Worm (Caenorhabditis elegans) whole organism, L1 larva: ENCODE measurements around the gene rpb-8.
A peak's percentile ranks its signal among the peaks of the same experiment; 100 is the strongest.

Source experiments
- C16A3.4 ChIP-seq: fragments of 150-350 bp; optimal IDR thresholded peaks from 2 replicates; lab custom pipeline; 2014; ENCODE audit warnings: missing biosample characterization, missing genetic modification characterization
- C34B4.2 ChIP-seq: sonication (generic microtip); optimal IDR thresholded peaks from 2 replicates; lab custom pipeline; 2017; ENCODE audit warnings: mild to moderate bottlenecking, missing genetic modification characterization, missing compliant biosample characterization
- F16B12.6 ChIP-seq: fragments of 150-350 bp; optimal IDR thresholded peaks from 2 replicates; lab custom pipeline; 2014; ENCODE audit warnings: missing biosample characterization, missing genetic modification characterization
- Y116A8C.19 ChIP-seq: sonication (generic microtip); optimal IDR thresholded peaks from 2 replicates; lab custom pipeline; 2016; ENCODE audit warnings: missing compliant biosample characterization, missing genetic modification characterization, borderline replicate concordance
- aha-1 ChIP-seq: fragments of 150-350 bp; optimal IDR thresholded peaks from 2 replicates; lab custom pipeline; 2014; ENCODE audit warnings: missing biosample characterization, missing genetic modification characterization
- ceh-63 ChIP-seq: fragments of 200-800 bp; sonication (Bioruptor generic); optimal IDR thresholded peaks from 2 replicates; lab custom pipeline; 2018; ENCODE audit warnings: mild to moderate bottlenecking, missing genetic modification characterization, missing compliant biosample characterization
- ceh-82 ChIP-seq, 3 experiments: fragments of 150-350 bp in 1 of 3; sonication (generic microtip) in 2 of 3; optimal IDR thresholded peaks; 2 replicates each; lab custom pipeline; 2014 to 2017; ENCODE audit warnings: missing biosample characterization in 3 of 3, missing genetic modification characterization in 3 of 3
- ceh-88 ChIP-seq: fragments of 200-800 bp; sonication (Bioruptor generic); IDR thresholded peaks from 2 replicates; pipeline ENCODE4 v1.3.6; 2022; ENCODE audit warnings: missing genetic modification characterization, missing compliant biosample characterization
- ceh-90 ChIP-seq: sonication (generic microtip); optimal IDR thresholded peaks from 2 replicates; lab custom pipeline; 2016; ENCODE audit warnings: missing genetic modification characterization, missing compliant biosample characterization
- ces-1 ChIP-seq: fragments of 150-350 bp; optimal IDR thresholded peaks from 2 replicates; lab custom pipeline; 2014; ENCODE audit warnings: missing biosample characterization, missing genetic modification reagents, missing genetic modification characterization
- efl-1 ChIP-seq, 4 experiments: fragments of 150-350 bp; optimal IDR thresholded peaks in 3 of 4; peaks in 1 of 4; 1 replicate in 1 of 4; 2 replicates in 3 of 4; lab custom pipeline; 2014; ENCODE audit warnings: missing biosample characterization in 2 of 4, missing genetic modification characterization in 2 of 4, missing genetic modification reagents in 2 of 4
- efl-3 ChIP-seq: fragments of 200-800 bp; sonication (Bioruptor generic); optimal IDR thresholded peaks from 2 replicates; lab custom pipeline; 2018; ENCODE audit warnings: mild to moderate bottlenecking, missing genetic modification characterization, missing compliant biosample characterization
- egl-27 ChIP-seq, 2 experiments: fragments of 150-350 bp in 1 of 2; sonication (generic microtip); optimal IDR thresholded peaks; 3 replicates each; lab custom pipeline; 2017 to 2018; ENCODE audit warnings: missing biosample characterization in 2 of 2, missing genetic modification characterization in 2 of 2, missing genetic modification reagents in 2 of 2
- fos-1 ChIP-seq: fragments of 150-350 bp; optimal IDR thresholded peaks from 2 replicates; lab custom pipeline; 2014; ENCODE audit warnings: missing biosample characterization, missing genetic modification characterization
- grh-1 ChIP-seq: fragments of 200-800 bp; sonication (Bioruptor generic); IDR thresholded peaks from 2 replicates; pipeline ENCODE4 v1.3.6; 2022; ENCODE audit warnings: missing genetic modification reagents, missing genetic modification characterization, missing compliant biosample characterization
- hlh-17 ChIP-seq: fragments of 200-800 bp; sonication (Bioruptor generic); optimal IDR thresholded peaks from 2 replicates; lab custom pipeline; 2018; ENCODE audit warnings: missing genetic modification characterization, mild to moderate bottlenecking, missing compliant biosample characterization, moderate library complexity, borderline replicate concordance
- hpl-2 ChIP-seq: fragments of 150-350 bp; optimal IDR thresholded peaks from 2 replicates; lab custom pipeline; 2014; ENCODE audit warnings: missing biosample characterization, missing genetic modification reagents, missing genetic modification characterization
- lin-13 ChIP-seq: fragments of 150-350 bp; optimal IDR thresholded peaks from 2 replicates; lab custom pipeline; 2014; ENCODE audit warnings: missing biosample characterization, missing genetic modification reagents, missing genetic modification characterization
- lin-14 ChIP-seq: fragments of 200-800 bp; sonication (Bioruptor generic); optimal IDR thresholded peaks from 2 replicates; lab custom pipeline; 2018; ENCODE audit warnings: mild to moderate bottlenecking, missing genetic modification characterization, moderate library complexity, missing compliant biosample characterization
- mab-9 ChIP-seq: fragments of 200-800 bp; sonication (Bioruptor generic); IDR thresholded peaks from 2 replicates; pipeline ENCODE4 v1.3.6; 2022; ENCODE audit warnings: missing genetic modification reagents, missing genetic modification characterization, missing compliant biosample characterization
- nhr-12 ChIP-seq: sonication (generic microtip); optimal IDR thresholded peaks from 2 replicates; lab custom pipeline; 2017; ENCODE audit warnings: missing biosample characterization, missing genetic modification characterization
- nhr-19 ChIP-seq: fragments of 200-800 bp; sonication (Bioruptor generic); conservative IDR thresholded peaks from 2 replicates; pipeline ENCODE4 v1.3.6; 2022; ENCODE audit warnings: missing genetic modification characterization, missing compliant biosample characterization
- nhr-20 ChIP-seq: sonication (generic microtip); optimal IDR thresholded peaks from 2 replicates; lab custom pipeline; 2016; ENCODE audit warnings: mild to moderate bottlenecking, missing genetic modification characterization, missing compliant biosample characterization
- nhr-237 ChIP-seq: fragments of 150-350 bp; optimal IDR thresholded peaks from 2 replicates; lab custom pipeline; 2014; ENCODE audit warnings: missing biosample characterization, missing genetic modification characterization
- nhr-28 ChIP-seq: fragments of 150-350 bp; optimal IDR thresholded peaks from 2 replicates; lab custom pipeline; 2014; ENCODE audit warnings: missing biosample characterization, missing genetic modification characterization
- nhr-47 ChIP-seq: sonication (generic microtip); optimal IDR thresholded peaks from 2 replicates; lab custom pipeline; 2016; ENCODE audit warnings: mild to moderate bottlenecking, missing genetic modification characterization, moderate library complexity, missing compliant biosample characterization
- nhr-77 ChIP-seq: fragments of 150-350 bp; optimal IDR thresholded peaks from 2 replicates; lab custom pipeline; 2014; ENCODE audit warnings: missing biosample characterization, missing genetic modification characterization
- nhr-84 ChIP-seq: sonication (generic microtip); optimal IDR thresholded peaks from 2 replicates; lab custom pipeline; 2017; ENCODE audit warnings: missing biosample characterization, missing genetic modification characterization
- nhr-85 ChIP-seq: sonication (generic microtip); peaks from one replicate; lab custom pipeline; 2016; ENCODE audit warnings: missing genetic modification characterization, inconsistent platforms, missing compliant biosample characterization
- pqm-1 ChIP-seq: sonication (generic microtip); optimal IDR thresholded peaks from 3 replicates; lab custom pipeline; 2017; ENCODE audit warnings: missing biosample characterization, missing genetic modification characterization
- skn-1 ChIP-seq: fragments of 150-350 bp; optimal IDR thresholded peaks from 2 replicates; lab custom pipeline; 2014; ENCODE audit warnings: missing biosample characterization, missing genetic modification characterization
- snpc-4 ChIP-seq: fragments of 150-350 bp; optimal IDR thresholded peaks from 2 replicates; lab custom pipeline; 2014; ENCODE audit warnings: missing biosample characterization, missing genetic modification characterization
- snu-23 ChIP-seq: sonication (generic microtip); optimal IDR thresholded peaks from 2 replicates; lab custom pipeline; 2016; ENCODE audit warnings: missing genetic modification characterization, missing compliant biosample characterization
- sup-37 ChIP-seq: fragments of 200-800 bp; sonication (Bioruptor generic); optimal IDR thresholded peaks from 2 replicates; lab custom pipeline; 2018; ENCODE audit warnings: mild to moderate bottlenecking, missing genetic modification characterization, missing compliant biosample characterization
- swsn-7 ChIP-seq: sonication (generic microtip); optimal IDR thresholded peaks from 2 replicates; lab custom pipeline; 2016; ENCODE audit warnings: missing genetic modification characterization, missing compliant biosample characterization
- tbx-2 ChIP-seq: sonication (generic microtip); optimal IDR thresholded peaks from 2 replicates; lab custom pipeline; 2016; ENCODE audit warnings: missing genetic modification characterization, missing compliant biosample characterization
- tlp-1 ChIP-seq: fragments of 150-350 bp; optimal IDR thresholded peaks from 2 replicates; lab custom pipeline; 2014; ENCODE audit warnings: missing biosample characterization, missing genetic modification characterization
- unc-130 ChIP-seq: fragments of 150-350 bp; optimal IDR thresholded peaks from 2 replicates; lab custom pipeline; 2017; ENCODE audit warnings: missing biosample characterization, missing genetic modification characterization, inconsistent platforms
- unc-62 ChIP-seq: fragments of 150-350 bp; optimal IDR thresholded peaks from 2 replicates; lab custom pipeline; 2014; ENCODE audit warnings: missing biosample characterization, missing genetic modification reagents, missing genetic modification characterization
- vab-15 ChIP-seq: sonication (generic microtip); optimal IDR thresholded peaks from 2 replicates; lab custom pipeline; 2017; ENCODE audit warnings: missing genotype, mild to moderate bottlenecking, missing genetic modification characterization, missing compliant biosample characterization
- xbp-1 ChIP-seq: sonication (generic microtip); optimal IDR thresholded peaks from 2 replicates; lab custom pipeline; 2016; ENCODE audit warnings: missing genetic modification characterization, missing compliant biosample characterization
- zag-1 ChIP-seq: fragments of 150-350 bp; optimal IDR thresholded peaks from 2 replicates; lab custom pipeline; 2014; ENCODE audit warnings: missing biosample characterization, missing genetic modification characterization
- zip-4 ChIP-seq: fragments of 200-800 bp; sonication (Bioruptor generic); optimal IDR thresholded peaks from 2 replicates; lab custom pipeline; 2018; ENCODE audit warnings: mild to moderate bottlenecking, missing genetic modification characterization, moderate library complexity, missing compliant biosample characterization
- ztf-11 ChIP-seq, 2 experiments: sonication (generic microtip); optimal IDR thresholded peaks; 2 replicates each; lab custom pipeline; 2016 to 2017; ENCODE audit warnings: missing genetic modification characterization in 2 of 2, missing biosample characterization in 1 of 2, missing compliant biosample characterization in 1 of 2
- ztf-4 ChIP-seq: fragments of 150-350 bp; optimal IDR thresholded peaks from 2 replicates; lab custom pipeline; 2014; ENCODE audit warnings: missing biosample characterization, missing genetic modification characterization

Gene rpb-8

ce11 chrIII:4905405-4905804 lies 12.4 kb downstream of the rpb-8 start, which contains the start of gene F26F4.8 (continued):
- TF ChIP-seq grh-1 (GFP tag; lab: Robert Waterston, UW) = no peak
- no peak for TF ChIP-seq ceh-63 (GFP tag; lab: Kevin White, UChicago)
- peak; percentile 61 to 76 for TF ChIP-seq efl-1 (optimal IDR thresholded peaks at IDR 0.05; lab: Kevin White, UChicago)
- peak; percentile 84 to 98 for TF ChIP-seq efl-1 (GFP tag; optimal IDR thresholded peaks at IDR 0.05 in 1 of 2; lab: Kevin White, UChicago)
- no peak for TF ChIP-seq ceh-82 (tag; optimal IDR thresholded peaks at IDR 0.05; lab: Kevin White, UChicago)
- TF ChIP-seq zip-4 (GFP tag; lab: Kevin White, UChicago) = no peak
- TF ChIP-seq swsn-7 (tag; lab: Kevin White, UChicago) = peak; percentile 19
- TF ChIP-seq nhr-47 = peak; percentile 66
- peak; percentile 5 for TF ChIP-seq Y116A8C.19
- TF ChIP-seq nhr-20 (tag; lab: Kevin White, UChicago) = peak; percentile 46
- TF ChIP-seq tbx-2 (tag; lab: Kevin White, UChicago) = peak; percentile 70
- no peak for TF ChIP-seq egl-27 (tag; optimal IDR thresholded peaks at IDR 0.05; lab: Kevin White, UChicago)
- peak; percentile 16 for TF ChIP-seq snpc-4 (tag; lab: Kevin White, UChicago)
- no peak for TF ChIP-seq lin-13 (GFP tag; lab: Kevin White, UChicago)
- no peak for TF ChIP-seq ceh-88 (GFP tag; lab: Robert Waterston, UW)
- TF ChIP-seq unc-62 (GFP tag; lab: Kevin White, UChicago) = no peak
- no peak for TF ChIP-seq efl-3 (GFP tag; lab: Kevin White, UChicago)
- TF ChIP-seq F16B12.6 = no peak
- TF ChIP-seq fos-1 = no peak
- TF ChIP-seq hpl-2 (GFP tag; lab: Kevin White, UChicago) = no peak
- TF ChIP-seq nhr-237 (tag; lab: Kevin White, UChicago) = no peak
- peak; percentile 69 for TF ChIP-seq nhr-85 (tag; lab: Kevin White, UChicago)
- TF ChIP-seq snu-23 (GFP tag; lab: Kevin White, UChicago) = peak; percentile 26
- no peak for TF ChIP-seq mab-9
- peak; percentile 64 for TF ChIP-seq lin-14 (GFP tag; lab: Kevin White, UChicago)
- TF ChIP-seq tlp-1 = no peak
- TF ChIP-seq ztf-11 (tag; optimal IDR thresholded peaks at IDR 0.05; lab: Kevin White, UChicago) = peak in 1 of 2 experiments; percentile 68
- TF ChIP-seq unc-130 (tag; lab: Kevin White, UChicago) = no peak
- TF ChIP-seq ceh-90 (tag; lab: Kevin White, UChicago) = peak; percentile 94
- no peak for TF ChIP-seq C34B4.2 (tag; lab: Kevin White, UChicago)
- TF ChIP-seq aha-1 (tag; lab: Kevin White, UChicago) = no peak

ce11 chrIII:4903784-4904183 lies 14.0 kb downstream of the rpb-8 start, which contains the start of gene kbp-2:
Gene kbp-2 (minus strand): TSS chrIII:4903884.
- no peak for TF ChIP-seq C16A3.4 (tag; lab: Kevin White, UChicago)
- TF ChIP-seq xbp-1 (tag; lab: Kevin White, UChicago) = no peak
- no peak for TF ChIP-seq ceh-63 (GFP tag; lab: Kevin White, UChicago)

- TF ChIP-seq unc-62 (GFP tag; lab: Kevin White, UChicago) (no peak), efl-1 (optimal IDR thresholded peaks at IDR 0.05; lab: Kevin White, UChicago) (no peak), efl-1 (GFP tag; optimal IDR thresholded peaks at IDR 0.05 in 1 of 2; lab: Kevin White, UChicago) (peak in 1 of 2 experiments; percentile 20), ceh-82 (tag; optimal IDR thresholded peaks at IDR 0.05; lab: Kevin White, UChicago) (no peak)
Measured at ce11 chrIII:4900260-4900659, 17.5 kb downstream of the rpb-8 start, which contains the start of gene tag-340. Gene tag-340 (plus strand): TSS chrIII:4900508.

ce11 chrIII:4899728-4900127 lies 18.1 kb downstream of the rpb-8 start:
- TF ChIP-seq nhr-19 (GFP tag; lab: Robert Waterston, UW) (peak; percentile 100), ces-1 (GFP tag; lab: Kevin White, UChicago) (peak; percentile 69), tlp-1 (no peak), C16A3.4 (tag; lab: Kevin White, UChicago) (peak; percentile 99), hlh-17 (GFP tag; lab: Kevin White, UChicago) (no peak), hpl-2 (GFP tag; lab: Kevin White, UChicago) (peak; percentile 95), ztf-4 (tag; lab: Kevin White, UChicago) (peak; percentile 99), xbp-1 (tag; lab: Kevin White, UChicago) (peak; percentile 99), skn-1 (tag; lab: Kevin White, UChicago) (peak; percentile 95), aha-1 (tag; lab: Kevin White, UChicago) (peak; percentile 95), nhr-84 (no peak), nhr-12 (tag; lab: Kevin White, UChicago) (peak; percentile 43), nhr-85 (tag; lab: Kevin White, UChicago) (peak; percentile 100), lin-13 (GFP tag; lab: Kevin White, UChicago) (peak; percentile 100), efl-3 (GFP tag; lab: Kevin White, UChicago) (peak; percentile 95), tbx-2 (tag; lab: Kevin White, UChicago) (peak; percentile 100), pqm-1 (peak; percentile 95), nhr-28 (tag; lab: Kevin White, UChicago) (no peak), vab-15 (peak; percentile 98), zag-1 (tag; lab: Kevin White, UChicago) (peak; percentile 30), unc-62 (GFP tag; lab: Kevin White, UChicago) (no peak), nhr-77 (tag; lab: Kevin White, UChicago) (peak; percentile 99), sup-37 (GFP tag; lab: Kevin White, UChicago) (peak; percentile 100)
